Worm (Caenorhabditis elegans) whole organism, young adult: Measurements from ENCODE around the gene F44E7.7.

Experiments used
- F57A8.1 ChIP-seq: fragments of 200-800 bp; sonication (Bioruptor generic); optimal IDR thresholded peaks from 2 replicates; lab custom pipeline; 2018; ENCODE audit warnings: mild to moderate bottlenecking, missing genetic modification characterization, moderate library complexity, missing compliant biosample characterization
- ama-1 ChIP-seq, 3 experiments: fragments of 150-350 bp in 1 of 3; sonication (generic microtip) in 2 of 3; optimal IDR thresholded peaks; 2 replicates each; lab custom pipeline; 2014 to 2018; ENCODE audit warnings: missing biosample characterization in 2 of 3, missing genetic modification characterization in 2 of 3, missing genetic modification reagents in 2 of 3
- ets-4 ChIP-seq: fragments of 200-800 bp; sonication (Bioruptor generic); optimal IDR thresholded peaks from 2 replicates; lab custom pipeline; 2018; ENCODE audit warnings: mild to moderate bottlenecking, missing genetic modification characterization, missing compliant biosample characterization
- madf-10 ChIP-seq: sonication (generic microtip); optimal IDR thresholded peaks from 2 replicates; lab custom pipeline; 2016; ENCODE audit warnings: mild to moderate bottlenecking, missing genetic modification characterization, missing compliant biosample characterization
- pbrm-1 ChIP-seq: fragments of 200-800 bp; sonication (Bioruptor generic); IDR thresholded peaks from 2 replicates; pipeline ENCODE4 v1.3.6; 2022; ENCODE audit warnings: missing genetic modification reagents, missing genetic modification characterization, missing compliant biosample characterization
- snpc-1.3 ChIP-seq: sonication (generic microtip); optimal IDR thresholded peaks from 2 replicates; lab custom pipeline; 2017; ENCODE audit warnings: missing genetic modification characterization, mild to moderate bottlenecking, missing compliant biosample characterization, antibody characterized with exemption, moderate library complexity, missing genotype, missing genetic modification reagents; ENCODE audit not compliant: insufficient read depth

ce11 chrV:5739438-5739837 lies 45.8 kb downstream of the F44E7.7 start:
- TF ChIP-seq ets-4 (GFP tag; lab: Kevin White, UChicago) (no peak), F57A8.1 (GFP tag; lab: Kevin White, UChicago) (no peak), madf-10 (no peak), snpc-1.3 (tag; lab: Kevin White, UChicago) (no peak), ama-1 (optimal IDR thresholded peaks at IDR 0.05; lab: Kevin White, UChicago) (no peak), ama-1 (GFP tag; optimal IDR thresholded peaks at IDR 0.05; lab: Kevin White, UChicago) (no peak), pbrm-1 (GFP tag; lab: Robert Waterston, UW) (no peak)
